Fruit fly (Drosophila melanogaster): Measurements from ENCODE around the gene Uch-L5.

Uch-L5 gene

dm6 chr3L:9508653-9509036, 31.9 kb upstream of the Uch-L5 start (continued):
- TF ChIP-seq row (GFP tag; IDR thresholded peaks at IDR 0.05) (peak; percentile 90), CG11504 (tag; optimal IDR thresholded peaks at IDR 0.05) (peak; percentile 80), Ets97D (GFP tag; optimal IDR thresholded peaks at IDR 0.05) (no peak), Spps (tag; optimal IDR thresholded peaks at IDR 0.05) (peak; percentile 38), zfh2 (GFP tag; optimal IDR thresholded peaks at IDR 0.05) (peak; percentile 2), Xrp1 (GFP tag; IDR thresholded peaks at IDR 0.05) (peak; percentile 81), dm (GFP tag; optimal IDR thresholded peaks at IDR 0.05) (no peak), CG1792 (GFP tag; optimal IDR thresholded peaks at IDR 0.05) (no peak), Oli (tag; optimal IDR thresholded peaks at IDR 0.05) (peak; percentile 60), CG6175 (GFP tag; IDR thresholded peaks at IDR 0.05) (no peak), Nf-YC (tag; optimal IDR thresholded peaks at IDR 0.05) (peak; percentile 34), CG6689 (GFP tag; IDR thresholded peaks at IDR 0.05) (peak; percentile 51), gem (tag; optimal IDR thresholded peaks at IDR 0.05) (peak; percentile 89), fd96Cb (tag; optimal IDR thresholded peaks at IDR 0.05) (peak; percentile 67), CG5180 (GFP tag; optimal IDR thresholded peaks at IDR 0.05) (peak; percentile 13), CG5245 (GFP tag; optimal IDR thresholded peaks at IDR 0.05) (peak; percentile 27), dmrt99B (tag; optimal IDR thresholded peaks at IDR 0.05) (peak; percentile 80), slbo (GFP tag; IDR thresholded peaks at IDR 0.05) (peak; percentile 36; the same call in 1 of the 2 replicates), Abd-B (GFP tag; optimal IDR thresholded peaks at IDR 0.05) (no peak), CG13296 (GFP tag; optimal IDR thresholded peaks at IDR 0.05) (peak; percentile 51), onecut (GFP tag; IDR thresholded peaks at IDR 0.05) (no peak), disco-r (GFP tag; optimal IDR thresholded peaks at IDR 0.05) (no peak), unc-4 (GFP tag; IDR thresholded peaks at IDR 0.05; ENCODE audit: partially characterized antibody) (no peak), CG12299 (tag; optimal IDR thresholded peaks at IDR 0.05) (peak; percentile 14), Nf-YB (GFP tag; optimal IDR thresholded peaks at IDR 0.05) (peak; percentile 37), Awh (GFP tag; IDR thresholded peaks at IDR 0.05) (no peak), gfzf (GFP tag; optimal IDR thresholded peaks at IDR 0.05) (no peak), dysf (GFP tag; IDR thresholded peaks at IDR 0.05) (no peak), Fer1 (GFP tag; optimal IDR thresholded peaks at IDR 0.05) (peak; percentile 34), trh (GFP tag; optimal IDR thresholded peaks at IDR 0.05) (peak; percentile 0), CoRest (tag; optimal IDR thresholded peaks at IDR 0.05) (peak; percentile 61), CG17359 (tag; optimal IDR thresholded peaks at IDR 0.05) (peak; percentile 69), Deaf1 (tag; optimal IDR thresholded peaks at IDR 0.05) (peak; percentile 14), CG17385 (GFP tag; optimal IDR thresholded peaks at IDR 0.05) (peak; percentile 50), CG12391 (tag; optimal IDR thresholded peaks at IDR 0.05) (peak; percentile 77), CG11723 (GFP tag; optimal IDR thresholded peaks at IDR 0.05) (peak; percentile 15), CG11695 (GFP tag; IDR thresholded peaks at IDR 0.05) (0 out of 3 replicates have a peak, but pooled peaks have one; percentile 13), CG9817 (tag; optimal IDR thresholded peaks at IDR 0.05) (peak; percentile 43), Drgx (GFP tag; IDR thresholded peaks at IDR 0.05) (peak; percentile 29; the same call in 1 of the 2 replicates), sqz (GFP tag; optimal IDR thresholded peaks at IDR 0.05) (peak; percentile 59), az2 (GFP tag; optimal IDR thresholded peaks at IDR 0.05) (peak; percentile 12), CG18619 (GFP tag; optimal IDR thresholded peaks at IDR 0.05) (peak; percentile 30), lola (GFP tag; optimal IDR thresholded peaks at IDR 0.05) (peak in 1 of 3 experiments; percentile 61), NfI (GFP tag; optimal IDR thresholded peaks at IDR 0.05) (peak; percentile 37), sc (optimal IDR thresholded peaks at IDR 0.05) (no peak), sc (GFP tag; optimal IDR thresholded peaks at IDR 0.05) (peak; percentile 32), CG7556 (GFP tag; optimal IDR thresholded peaks at IDR 0.05) (peak; percentile 77), Ssrp (tag; optimal IDR thresholded peaks at IDR 0.05) (peak; percentile 53), kay (GFP tag; optimal IDR thresholded peaks at IDR 0.05) (no peak), BtbVII (GFP tag; optimal IDR thresholded peaks at IDR 0.05) (peak; percentile 19)
